Fruit fly (Drosophila melanogaster): Measurements from ENCODE around the gene CG11037.

CG11037 gene

dm6 chr3L:20954118-20954517 lies 7.1 kb downstream of the CG11037 start:
- TF ChIP-seq CG12659 (GFP tag; optimal IDR thresholded peaks at IDR 0.05) (no peak), CG12071 (GFP tag; optimal IDR thresholded peaks at IDR 0.05) (peak; percentile 28), cg (GFP tag; optimal IDR thresholded peaks at IDR 0.05) (no peak), Atf3 (GFP tag; optimal IDR thresholded peaks at IDR 0.05) (no peak), ttk (GFP tag; IDR thresholded peaks at IDR 0.05) (no peak), wor (GFP tag; IDR thresholded peaks at IDR 0.05) (no peak), hbn (GFP tag; IDR thresholded peaks at IDR 0.05; ENCODE audit: partially characterized antibody) (no peak), CG16813 (GFP tag; IDR thresholded peaks at IDR 0.05; ENCODE audit: partially characterized antibody) (no peak), bcd (GFP tag; optimal IDR thresholded peaks at IDR 0.05) (no peak), CG4404 (GFP tag; IDR thresholded peaks at IDR 0.05) (no peak), CG3838 (GFP tag; optimal IDR thresholded peaks at IDR 0.05) (no peak), CG10565 (GFP tag; optimal IDR thresholded peaks at IDR 0.05) (no peak), CG10462 (GFP tag; optimal IDR thresholded peaks at IDR 0.05) (no peak), CG9609 (GFP tag; optimal IDR thresholded peaks at IDR 0.05) (no peak), zf30C (GFP tag; optimal IDR thresholded peaks at IDR 0.05) (no peak), oc (tag; optimal IDR thresholded peaks at IDR 0.05) (no peak), CG7786 (GFP tag; optimal IDR thresholded peaks at IDR 0.05) (no peak), CG5953 (GFP tag; IDR thresholded peaks at IDR 0.05) (no peak), Mrtf (GFP tag; IDR thresholded peaks at IDR 0.05) (no peak), gcm (GFP tag; optimal IDR thresholded peaks at IDR 0.05) (no peak), CG6813 (GFP tag; optimal IDR thresholded peaks at IDR 0.05) (peak; percentile 50), repo (GFP tag; optimal IDR thresholded peaks at IDR 0.05) (no peak), croc (GFP tag; conservative IDR thresholded peaks at IDR 0.05) (no peak), Ets97D (GFP tag; optimal IDR thresholded peaks at IDR 0.05) (no peak), Bdp1 (GFP tag; optimal IDR thresholded peaks at IDR 0.05) (no peak), Dek (tag; optimal IDR thresholded peaks at IDR 0.05) (no peak), Optix (GFP tag; IDR thresholded peaks at IDR 0.05) (no peak), Hr3 (GFP tag; optimal IDR thresholded peaks at IDR 0.05) (no peak), CG32532 (GFP tag; IDR thresholded peaks at IDR 0.05) (no peak), pnt (GFP tag; optimal IDR thresholded peaks at IDR 0.05) (no peak), al (GFP tag; IDR thresholded peaks at IDR 0.05) (no peak), ac (GFP tag; optimal IDR thresholded peaks at IDR 0.05) (peak; percentile 44), CG10366 (GFP tag; IDR thresholded peaks at IDR 0.05) (no peak), D19A (tag; optimal IDR thresholded peaks at IDR 0.05) (no peak), CG32767 (GFP tag; IDR thresholded peaks at IDR 0.05) (no peak), CG16779 (GFP tag; IDR thresholded peaks at IDR 0.05) (no peak), CG1832 (GFP tag; optimal IDR thresholded peaks at IDR 0.05) (no peak), CoRest (tag; optimal IDR thresholded peaks at IDR 0.05) (no peak), CHES-1-like (GFP tag; optimal IDR thresholded peaks at IDR 0.05) (no peak), pita (GFP tag; optimal IDR thresholded peaks at IDR 0.05) (no peak), CG14860 (GFP tag; IDR thresholded peaks at IDR 0.05; ENCODE audit: partially characterized antibody) (no peak), sqz (GFP tag; optimal IDR thresholded peaks at IDR 0.05) (no peak), dan (GFP tag; IDR thresholded peaks at IDR 0.05) (no peak), CG17186 (GFP tag; optimal IDR thresholded peaks at IDR 0.05) (no peak), her (GFP tag; optimal IDR thresholded peaks at IDR 0.05) (no peak), sisA (GFP tag; IDR thresholded peaks at IDR 0.05) (no peak), CG2875 (GFP tag; optimal IDR thresholded peaks at IDR 0.05) (peak; percentile 23), kay (GFP tag; optimal IDR thresholded peaks at IDR 0.05) (no peak), usp (GFP tag; optimal IDR thresholded peaks at IDR 0.05) (no peak), CG9727 (GFP tag; optimal IDR thresholded peaks at IDR 0.05) (no peak), Ptx1 (GFP tag; IDR thresholded peaks at IDR 0.05) (no peak), CG12942 (GFP tag; optimal IDR thresholded peaks at IDR 0.05) (no peak), CG12744 (GFP tag; optimal IDR thresholded peaks at IDR 0.05) (no peak)
